Worm (Caenorhabditis elegans) whole organism, early embryonic: ENCODE data around the gene T27A8.3.

ENCODE experiments used
- B0310.2 ChIP-seq: sonication (generic microtip); optimal IDR thresholded peaks from 2 replicates; lab custom pipeline; 2016; ENCODE audit warnings: mild to moderate bottlenecking, missing genetic modification characterization, missing compliant biosample characterization
- F13C5.2 ChIP-seq: sonication (generic microtip); optimal IDR thresholded peaks from 2 replicates; lab custom pipeline; 2017; ENCODE audit warnings: mild to moderate bottlenecking, missing genetic modification characterization, inconsistent platforms, missing compliant biosample characterization
- aly-1 ChIP-seq: sonication (generic microtip); optimal IDR thresholded peaks from 2 replicates; lab custom pipeline; 2016; ENCODE audit warnings: missing genetic modification characterization, missing compliant biosample characterization
- ama-1 ChIP-seq: fragments of 150-350 bp; optimal IDR thresholded peaks from 2 replicates; lab custom pipeline; 2014
- ceh-13 ChIP-seq: fragments of 200-800 bp; sonication (Bioruptor generic); optimal IDR thresholded peaks from 2 replicates; lab custom pipeline; 2018; ENCODE audit warnings: mild to moderate bottlenecking, missing genetic modification characterization, missing compliant biosample characterization
- ceh-36 ChIP-seq: sonication (generic microtip); optimal IDR thresholded peaks from 2 replicates; lab custom pipeline; 2016; ENCODE audit warnings: missing genetic modification characterization, inconsistent platforms, missing compliant biosample characterization
- ets-7 ChIP-seq: sonication (generic microtip); optimal IDR thresholded peaks from 2 replicates; lab custom pipeline; 2016; ENCODE audit warnings: missing genotype, missing genetic modification characterization, missing compliant biosample characterization
- flt-1 ChIP-seq: fragments of 200-800 bp; sonication (Bioruptor generic); IDR thresholded peaks from 2 replicates; pipeline ENCODE4 v1.3.6; 2022; ENCODE audit warnings: missing genetic modification characterization, missing compliant biosample characterization
- hmbx-1 ChIP-seq: sonication (generic microtip); optimal IDR thresholded peaks from 2 replicates; lab custom pipeline; 2016; ENCODE audit warnings: mild to moderate bottlenecking, missing genetic modification characterization, missing compliant biosample characterization
- hmg-4 ChIP-seq: fragments of 200-800 bp; sonication (Bioruptor generic); optimal IDR thresholded peaks from 2 replicates; lab custom pipeline; 2018; ENCODE audit warnings: mild to moderate bottlenecking, missing genetic modification characterization, missing compliant biosample characterization
- hnd-1 ChIP-seq: sonication (generic microtip); optimal IDR thresholded peaks from 2 replicates; lab custom pipeline; 2016; ENCODE audit warnings: missing genetic modification characterization, missing compliant biosample characterization
- pes-1 ChIP-seq: fragments of 200-800 bp; sonication (Bioruptor generic); IDR thresholded peaks from 2 replicates; pipeline ENCODE4 v1.3.6; 2022; ENCODE audit warnings: missing genetic modification reagents, missing genetic modification characterization, missing compliant biosample characterization
- scrt-1 ChIP-seq: fragments of 200-800 bp; sonication (Bioruptor generic); IDR thresholded peaks from 2 replicates; pipeline ENCODE4 v1.3.6; 2022; ENCODE audit warnings: missing genetic modification characterization, missing compliant biosample characterization
- sea-1 ChIP-seq: fragments of 200-800 bp; sonication (Bioruptor generic); conservative IDR thresholded peaks from 2 replicates; pipeline ENCODE4 v1.3.6; 2022; ENCODE audit warnings: missing genetic modification characterization, missing compliant biosample characterization
- tbx-11 ChIP-seq: fragments of 200-800 bp; sonication (Bioruptor generic); IDR thresholded peaks from 2 replicates; pipeline ENCODE4 v1.3.6; 2022; ENCODE audit warnings: missing genetic modification characterization, missing compliant biosample characterization
- tbx-37 ChIP-seq: fragments of 200-800 bp; sonication (Bioruptor generic); conservative IDR thresholded peaks from 2 replicates; pipeline ENCODE4 v1.3.6; 2022; ENCODE audit warnings: missing genetic modification reagents, missing genetic modification characterization, missing compliant biosample characterization
- tra-4 ChIP-seq: sonication (generic microtip); optimal IDR thresholded peaks from 2 replicates; lab custom pipeline; 2017; ENCODE audit warnings: missing genetic modification characterization, missing compliant biosample characterization

Gene T27A8.3

DNA sequence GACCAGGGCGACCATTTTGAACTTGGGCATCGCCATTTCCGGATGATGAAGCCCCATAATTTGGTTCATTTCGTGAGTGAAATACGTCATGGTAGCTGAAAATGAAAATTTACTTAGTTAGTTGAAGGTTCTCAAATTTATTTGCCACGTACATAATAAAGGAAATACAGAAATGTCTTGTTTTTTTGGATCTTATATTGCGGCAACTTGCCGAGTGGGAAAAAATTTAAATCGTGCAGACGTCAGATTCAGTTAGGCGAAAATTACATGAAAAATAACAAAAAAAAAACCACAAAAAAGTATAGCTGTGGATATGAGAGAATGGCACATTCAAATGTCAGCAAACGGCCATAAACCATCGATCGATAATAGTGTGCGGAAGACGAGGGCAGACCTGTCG is 3.6 kb upstream of the T27A8.3 start, which contains the start of gene T27A8.2:
Gene T27A8.2 (minus strand): TSS at position 101 of the 400 bp plus-strand sequence.
- TF ChIP-seq scrt-1 (GFP tag; lab: Robert Waterston, UW) (no peak), hmbx-1 (no peak), pes-1 (GFP tag; lab: Robert Waterston, UW) (no peak), ets-7 (tag; lab: Kevin White, UChicago) (no peak), sea-1 (GFP tag; lab: Robert Waterston, UW) (no peak)

DNA sequence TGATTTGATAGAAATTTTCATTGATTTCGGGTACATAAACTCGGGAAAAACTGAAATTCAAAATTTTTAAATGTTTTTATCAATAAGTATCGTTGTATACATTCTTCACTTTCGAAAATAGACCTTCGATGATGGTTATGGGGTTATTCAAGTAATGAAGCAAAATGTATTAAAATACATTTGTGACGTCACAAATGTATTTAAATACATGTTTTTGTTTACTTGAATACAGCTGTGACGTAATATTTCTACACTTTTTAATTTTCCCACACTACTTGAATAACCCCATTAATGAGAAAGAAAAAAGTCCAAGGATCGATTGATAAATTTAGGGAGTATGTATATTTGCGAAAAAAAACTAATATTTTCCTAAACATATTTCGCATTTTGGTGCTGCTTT is 5.5 kb downstream of the T27A8.3 start:
- no peak for TF ChIP-seq ama-1 (lab: Kevin White, UChicago)
- TF ChIP-seq hnd-1 (tag; lab: Kevin White, UChicago) = no peak
- no peak for TF ChIP-seq tra-4 (tag; lab: Kevin White, UChicago)
- TF ChIP-seq tbx-11 (GFP tag; lab: Robert Waterston, UW) = no peak
- no peak for TF ChIP-seq scrt-1 (GFP tag; lab: Robert Waterston, UW)
- TF ChIP-seq ceh-13 (GFP tag; lab: Kevin White, UChicago) = no peak

DNA sequence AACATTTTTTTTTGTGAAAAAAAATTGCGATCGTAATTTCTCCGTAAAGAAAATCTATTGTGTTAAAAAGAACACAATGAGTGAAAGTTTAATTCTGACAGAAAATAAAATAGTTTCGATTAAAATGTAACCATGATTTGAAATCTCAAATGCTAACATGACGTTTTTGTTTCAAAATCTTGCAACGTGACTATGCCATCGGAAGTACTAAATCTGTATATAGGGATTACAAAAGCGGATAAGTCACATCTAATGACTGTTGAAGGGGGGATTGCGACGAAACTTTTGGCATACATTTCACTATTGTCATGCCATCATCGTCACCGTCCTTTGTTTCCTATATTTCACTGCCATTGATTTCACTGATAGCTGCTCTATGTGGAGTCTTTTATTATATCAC is 10.1 kb downstream of the T27A8.3 start, which contains the start of gene col-187:
Gene col-187 (plus strand): TSS at position 301 of the 400 bp plus-strand sequence.
- TF ChIP-seq ama-1 (lab: Kevin White, UChicago) (no peak), sea-1 (GFP tag; lab: Robert Waterston, UW) (no peak), ceh-13 (GFP tag; lab: Kevin White, UChicago) (no peak), scrt-1 (GFP tag; lab: Robert Waterston, UW) (no peak), tra-4 (tag; lab: Kevin White, UChicago) (no peak), F13C5.2 (no peak), hmg-4 (GFP tag; lab: Kevin White, UChicago) (no peak), flt-1 (GFP tag; lab: Robert Waterston, UW) (no peak), tbx-11 (GFP tag; lab: Robert Waterston, UW) (no peak), hmbx-1 (no peak)

DNA sequence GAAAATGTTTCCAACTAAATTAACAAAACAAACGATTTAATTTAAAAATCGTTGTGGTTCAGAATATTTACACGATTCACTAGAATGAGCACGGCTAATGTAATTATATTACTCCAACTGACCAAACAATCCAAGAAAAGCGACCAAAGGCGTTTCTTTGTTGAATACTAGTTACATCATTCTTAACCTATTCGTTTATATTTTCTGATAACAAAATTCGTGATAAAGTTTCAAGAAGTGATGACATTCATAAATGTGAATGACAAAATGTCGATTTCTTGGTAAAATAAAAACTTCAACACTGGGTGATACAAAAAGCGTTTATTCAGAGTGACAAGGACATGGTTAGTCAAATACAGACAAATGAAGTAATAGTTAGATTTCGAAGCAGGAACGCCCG is 14.0 kb downstream of the T27A8.3 start, which contains the start of gene C30F2.4:
Gene C30F2.4 (minus strand): TSS at position 101 of the 400 bp plus-strand sequence.
- TF ChIP-seq sea-1 (GFP tag; lab: Robert Waterston, UW) (no peak), pes-1 (GFP tag; lab: Robert Waterston, UW) (no peak), B0310.2 (tag; lab: Kevin White, UChicago) (no peak), hmbx-1 (no peak), hnd-1 (tag; lab: Kevin White, UChicago) (no peak), F13C5.2 (no peak), tra-4 (tag; lab: Kevin White, UChicago) (no peak)

DNA sequence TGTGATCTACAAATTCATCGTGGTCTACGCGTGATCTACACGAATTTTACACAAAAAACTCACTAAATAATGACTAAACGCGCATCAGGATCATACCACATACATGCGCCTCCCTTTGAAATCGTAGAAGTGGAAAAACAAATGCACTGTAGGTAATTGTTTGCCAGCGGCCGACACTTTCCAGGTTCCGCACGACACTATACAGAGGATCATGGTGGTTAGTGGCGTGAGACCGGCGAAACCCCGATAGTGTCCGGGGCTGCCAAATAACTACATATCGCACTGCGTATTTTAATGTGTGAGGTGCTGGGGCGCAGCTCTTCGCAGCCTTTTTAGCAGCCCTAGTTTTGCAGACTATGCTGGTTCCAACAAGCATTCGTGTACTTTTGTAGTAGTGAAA is 16.2 kb downstream of the T27A8.3 start:
- TF ChIP-seq ets-7 (tag; lab: Kevin White, UChicago) (no peak), hnd-1 (tag; lab: Kevin White, UChicago) (no peak), sea-1 (GFP tag; lab: Robert Waterston, UW) (no peak), tbx-37 (GFP tag; lab: Robert Waterston, UW) (no peak), ceh-36 (tag; lab: Kevin White, UChicago) (no peak)

DNA sequence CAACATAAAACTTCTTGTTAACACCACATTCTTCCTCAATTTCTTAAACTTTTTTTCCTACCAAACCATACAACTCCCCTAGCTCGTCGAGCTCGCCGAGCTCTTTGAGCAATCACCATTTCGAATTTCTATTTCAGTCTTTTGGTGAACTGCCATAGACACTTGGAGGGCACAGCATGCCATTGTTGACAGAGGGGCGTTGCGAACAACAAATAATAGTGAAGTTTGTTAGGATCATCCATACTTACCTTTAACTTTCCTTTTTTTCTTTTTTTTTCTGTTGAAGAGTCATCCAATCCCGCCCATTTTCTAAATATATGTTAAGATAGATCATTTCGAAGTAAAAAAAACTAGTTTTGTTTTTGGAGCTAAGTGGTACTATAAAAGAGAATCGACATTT is 19.5 kb downstream of the T27A8.3 start, which contains the start of gene idpp-14:
Gene idpp-14 (plus strand): TSS at position 324 of the 400 bp plus-strand sequence.
- no peak for TF ChIP-seq ama-1 (lab: Kevin White, UChicago)
- TF ChIP-seq pes-1 (GFP tag; lab: Robert Waterston, UW) = no peak
- no peak for TF ChIP-seq ceh-36 (tag; lab: Kevin White, UChicago)
- no peak for TF ChIP-seq F13C5.2

DNA sequence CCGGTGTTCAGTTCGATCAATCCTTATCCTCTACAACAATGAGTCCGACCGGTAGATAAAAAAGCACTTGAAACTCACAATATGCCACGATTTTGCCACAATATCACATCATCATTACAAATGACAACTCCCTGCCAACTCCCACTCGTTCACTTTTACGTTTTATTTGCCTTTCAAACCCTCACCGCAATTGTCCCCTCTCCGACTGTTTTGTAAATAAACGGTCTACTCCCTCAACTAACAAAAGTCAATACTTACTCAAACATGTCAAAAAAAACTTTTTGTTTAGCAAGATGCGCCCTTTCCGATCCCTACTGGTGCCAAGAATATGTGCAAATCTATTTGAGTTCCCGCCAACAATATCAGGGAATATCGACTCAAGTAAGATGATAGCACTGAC is 22.6 kb downstream of the T27A8.3 start, which contains the start of gene C30F2.2:
Gene C30F2.2 (minus strand): TSS at position 122 of the 400 bp plus-strand sequence.
- TF ChIP-seq ama-1 (lab: Kevin White, UChicago) (no peak), hmbx-1 (no peak), ceh-36 (tag; lab: Kevin White, UChicago) (no peak), ets-7 (tag; lab: Kevin White, UChicago) (no peak), B0310.2 (tag; lab: Kevin White, UChicago) (no peak), ceh-13 (GFP tag; lab: Kevin White, UChicago) (no peak), hnd-1 (tag; lab: Kevin White, UChicago) (no peak), scrt-1 (GFP tag; lab: Robert Waterston, UW) (no peak)

DNA sequence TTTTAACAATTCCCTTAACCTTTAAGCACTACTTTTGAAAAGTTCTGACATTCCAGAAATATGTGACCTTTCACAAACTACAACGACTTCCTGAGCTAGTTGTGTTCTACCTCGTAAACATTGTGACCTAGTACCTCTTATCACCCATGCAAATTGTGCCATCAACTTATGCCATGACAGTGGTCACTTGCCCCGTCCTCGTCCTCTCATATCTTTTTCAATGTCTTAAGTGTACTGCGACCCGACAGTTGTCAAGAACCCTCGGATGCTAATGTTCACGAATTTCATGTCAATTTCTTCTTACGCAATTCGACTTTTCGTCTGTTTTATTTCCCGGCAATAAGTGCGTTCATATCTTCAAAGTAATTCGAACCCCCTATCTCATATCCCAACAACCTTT is 25.4 kb downstream of the T27A8.3 start:
- TF ChIP-seq tbx-11 (GFP tag; lab: Robert Waterston, UW) = no peak
- no peak for TF ChIP-seq flt-1 (GFP tag; lab: Robert Waterston, UW)
- TF ChIP-seq tbx-37 (GFP tag; lab: Robert Waterston, UW) = no peak
- TF ChIP-seq ets-7 (tag; lab: Kevin White, UChicago) = no peak
- no peak for TF ChIP-seq ama-1 (lab: Kevin White, UChicago)
- TF ChIP-seq ceh-13 (GFP tag; lab: Kevin White, UChicago) = no peak
- no peak for TF ChIP-seq F13C5.2
- TF ChIP-seq aly-1 (tag; lab: Kevin White, UChicago) = no peak
- TF ChIP-seq scrt-1 (GFP tag; lab: Robert Waterston, UW) = no peak
- TF ChIP-seq ceh-36 (tag; lab: Kevin White, UChicago) = no peak
- TF ChIP-seq hmbx-1 = no peak
- no peak for TF ChIP-seq sea-1 (GFP tag; lab: Robert Waterston, UW)
- no peak for TF ChIP-seq hmg-4 (GFP tag; lab: Kevin White, UChicago)
- no peak for TF ChIP-seq tra-4 (tag; lab: Kevin White, UChicago)
- TF ChIP-seq pes-1 (GFP tag; lab: Robert Waterston, UW) = no peak
